Fruit fly (Drosophila melanogaster) whole organism, embryonic: ENCODE data around the gene Cpr73D.
A peak's percentile ranks its signal among the peaks of the same experiment; 100 is the strongest.

ENCODE experiments used
- Aef1 ChIP-seq: fragments of 200-800 bp; sonication (Bioruptor generic); IDR thresholded peaks from 3 replicates; pipeline ENCODE4 v1.3.6; 2022; ENCODE audit warnings: missing biosample characterization, missing genetic modification characterization
- C15 ChIP-seq: fragments of 200-800 bp; sonication (Bioruptor generic); IDR thresholded peaks from 3 replicates; pipeline ENCODE4 v1.3.6; 2022; ENCODE audit warnings: missing biosample characterization, missing genetic modification characterization
- CG11504 ChIP-seq: fragments of 200-800 bp; sonication (Bioruptor generic); optimal IDR thresholded peaks from 3 replicates; lab custom pipeline; 2019; ENCODE audit warnings: missing biosample characterization, mild to moderate bottlenecking, missing genetic modification characterization, moderate library complexity
- CG12391 ChIP-seq: fragments of 200-800 bp; sonication (Bioruptor generic); optimal IDR thresholded peaks from 3 replicates; lab custom pipeline; 2018; ENCODE audit warnings: missing biosample characterization, mild to moderate bottlenecking, missing genetic modification characterization, moderate library complexity
- CG12769 ChIP-seq: fragments of 200-800 bp; sonication (Bioruptor generic); optimal IDR thresholded peaks from 2 replicates; lab custom pipeline; 2019; ENCODE audit warnings: missing biosample characterization, mild to moderate bottlenecking, missing genetic modification characterization, moderate library complexity
- CG13296 ChIP-seq: fragments of 200-800 bp; sonication (Bioruptor generic); optimal IDR thresholded peaks from 3 replicates; lab custom pipeline; 2018; ENCODE audit warnings: missing biosample characterization, mild to moderate bottlenecking, missing genetic modification characterization
- CG14050 ChIP-seq: fragments of 200-800 bp; sonication (Bioruptor generic); IDR thresholded peaks from 3 replicates; pipeline ENCODE4 v1.3.6; 2022; ENCODE audit warnings: missing biosample characterization, missing genetic modification characterization
- CG15011 ChIP-seq: fragments of 200-800 bp; sonication (Bioruptor generic); optimal IDR thresholded peaks from 3 replicates; lab custom pipeline; 2018; ENCODE audit warnings: missing biosample characterization, mild to moderate bottlenecking, missing genetic modification characterization
- CG15269 ChIP-seq: fragments of 200-800 bp; sonication (Bioruptor generic); optimal IDR thresholded peaks from 2 replicates; lab custom pipeline; 2018; ENCODE audit warnings: missing biosample characterization, mild to moderate bottlenecking, missing genetic modification characterization, moderate library complexity
- CG15479 ChIP-seq: fragments of 200-800 bp; sonication (Bioruptor generic); optimal IDR thresholded peaks from 3 replicates; lab custom pipeline; 2019; ENCODE audit warnings: missing biosample characterization, mild to moderate bottlenecking, missing genetic modification characterization, moderate library complexity
- CG16815 ChIP-seq: fragments of 200-800 bp; sonication (Bioruptor generic); optimal IDR thresholded peaks from 3 replicates; lab custom pipeline; 2017; ENCODE audit warnings: missing biosample characterization, mild to moderate bottlenecking, missing genetic modification characterization
- CG17912 ChIP-seq: fragments of 200-800 bp; sonication (Bioruptor generic); optimal IDR thresholded peaks from 2 replicates; lab custom pipeline; 2018; ENCODE audit warnings: missing biosample characterization, mild to moderate bottlenecking, missing genetic modification characterization
- CG2202 ChIP-seq: fragments of 200-800 bp; sonication (Bioruptor generic); optimal IDR thresholded peaks from 2 replicates; lab custom pipeline; 2018; ENCODE audit warnings: missing biosample characterization, mild to moderate bottlenecking, missing genetic modification characterization
- CG3065 ChIP-seq: fragments of 200-800 bp; sonication (Bioruptor generic); optimal IDR thresholded peaks from 2 replicates; lab custom pipeline; 2016; ENCODE audit warnings: missing biosample characterization, missing genetic modification characterization
- CG3726 ChIP-seq: fragments of 200-800 bp; sonication (Bioruptor generic); IDR thresholded peaks from 3 replicates; pipeline ENCODE4, ENCODE4 v1.3.6; 2022; ENCODE audit warnings: missing biosample characterization, missing genetic modification characterization
- CG4424 ChIP-seq: fragments of 200-800 bp; sonication (Bioruptor generic); optimal IDR thresholded peaks from 3 replicates; lab custom pipeline; 2016; ENCODE audit warnings: missing biosample characterization, missing genetic modification characterization
- CG8478 ChIP-seq: fragments of >200 bp; optimal IDR thresholded peaks from 2 replicates; lab custom pipeline; 2018
- CG9876 ChIP-seq: fragments of 200-800 bp; sonication (Bioruptor generic); optimal IDR thresholded peaks from 2 replicates; lab custom pipeline; 2016; ENCODE audit warnings: missing biosample characterization, missing genetic modification characterization
- CHES-1-like ChIP-seq: fragments of 200-800 bp; sonication (Bioruptor generic); optimal IDR thresholded peaks from 2 replicates; lab custom pipeline; 2016; ENCODE audit warnings: missing biosample characterization, missing genetic modification characterization
- CoRest ChIP-seq: fragments of 200-800 bp; sonication (Bioruptor generic); optimal IDR thresholded peaks from 3 replicates; lab custom pipeline; 2018; ENCODE audit warnings: missing biosample characterization, mild to moderate bottlenecking, missing genetic modification characterization, moderate library complexity
- Dbx ChIP-seq: fragments of 200-800 bp; sonication (Bioruptor generic); IDR thresholded peaks from 3 replicates; pipeline ENCODE4 v1.3.6; 2022; ENCODE audit warnings: missing biosample characterization, missing genetic modification characterization
- Deaf1 ChIP-seq: fragments of 200-800 bp; optimal IDR thresholded peaks from 3 replicates; lab custom pipeline; 2019; ENCODE audit warnings: missing biosample characterization, mild to moderate bottlenecking, missing genetic modification characterization, moderate library complexity
- Dek ChIP-seq: fragments of 200-800 bp; sonication (Bioruptor generic); optimal IDR thresholded peaks from 3 replicates; lab custom pipeline; 2019; ENCODE audit warnings: missing biosample characterization, mild to moderate bottlenecking, missing genetic modification characterization, moderate library complexity
- Dip2 ChIP-seq: fragments of 200-800 bp; sonication (Bioruptor generic); IDR thresholded peaks from 2 replicates; pipeline ENCODE4 v1.3.6; 2022; ENCODE audit warnings: missing biosample characterization, missing genetic modification characterization
- Gsc ChIP-seq: fragments of 200-800 bp; sonication (Bioruptor generic); IDR thresholded peaks from 2 replicates; pipeline ENCODE4 v1.3.6; 2022; ENCODE audit warnings: missing biosample characterization, missing genetic modification characterization
- Hsf ChIP-seq: fragments of 200-800 bp; sonication (Bioruptor generic); optimal IDR thresholded peaks from 3 replicates; lab custom pipeline; 2016; ENCODE audit warnings: missing biosample characterization, missing genetic modification characterization
- Max ChIP-seq: fragments of 200-800 bp; sonication (Bioruptor generic); optimal IDR thresholded peaks from 2 replicates; lab custom pipeline; 2016; ENCODE audit warnings: missing biosample characterization, mild to moderate bottlenecking, missing genetic modification characterization
- Mes4 ChIP-seq: fragments of 200-800 bp; sonication (Bioruptor generic); optimal IDR thresholded peaks from 2 replicates; lab custom pipeline; 2016; ENCODE audit warnings: missing biosample characterization, missing genetic modification characterization
- NC2β ChIP-seq: fragments of 200-800 bp; sonication (Bioruptor generic); optimal IDR thresholded peaks from 2 replicates; lab custom pipeline; 2016; ENCODE audit warnings: missing biosample characterization, missing genetic modification characterization
- NFAT ChIP-seq: fragments of 200-800 bp; sonication (Bioruptor generic); IDR thresholded peaks from 2 replicates; pipeline ENCODE4 v1.3.6; 2022; ENCODE audit warnings: missing biosample characterization, missing genetic modification characterization
- PHDP ChIP-seq: fragments of 200-800 bp; sonication (Bioruptor generic); optimal IDR thresholded peaks from 3 replicates; lab custom pipeline; 2018; ENCODE audit warnings: missing biosample characterization, mild to moderate bottlenecking, missing genetic modification characterization, moderate library complexity
- Rx ChIP-seq: fragments of 200-800 bp; sonication (Bioruptor generic); IDR thresholded peaks from 2 replicates; pipeline ENCODE4 v1.3.6; 2022; ENCODE audit warnings: missing biosample characterization, missing genetic modification characterization
- YL-1 ChIP-seq: fragments of 200-800 bp; sonication (Bioruptor generic); optimal IDR thresholded peaks from 3 replicates; lab custom pipeline; 2017; ENCODE audit warnings: missing biosample characterization, mild to moderate bottlenecking, missing genetic modification characterization
- az2 ChIP-seq: fragments of 200-800 bp; sonication (Bioruptor generic); optimal IDR thresholded peaks from 3 replicates; lab custom pipeline; 2016; ENCODE audit warnings: missing biosample characterization, missing genetic modification characterization
- cato ChIP-seq: fragments of 200-800 bp; sonication (Bioruptor generic); optimal IDR thresholded peaks from 2 replicates; lab custom pipeline; 2016; ENCODE audit warnings: missing biosample characterization, missing genetic modification characterization, borderline replicate concordance
- cwo ChIP-seq: fragments of 200-800 bp; sonication (Bioruptor generic); optimal IDR thresholded peaks from 3 replicates; lab custom pipeline; 2017; ENCODE audit warnings: missing biosample characterization, missing genetic modification characterization, mild to moderate bottlenecking, moderate library complexity, missing genetic modification reagents
- dm ChIP-seq: fragments of 200-800 bp; sonication (Bioruptor generic); optimal IDR thresholded peaks from 3 replicates; lab custom pipeline; 2016; ENCODE audit warnings: missing biosample characterization, missing genetic modification characterization
- exex ChIP-seq: fragments of 200-800 bp; sonication (Bioruptor generic); optimal IDR thresholded peaks from 4 replicates; lab custom pipeline; 2018; ENCODE audit warnings: missing biosample characterization, mild to moderate bottlenecking, missing genetic modification characterization, moderate library complexity
- fd102C ChIP-seq: fragments of 200-800 bp; sonication (Bioruptor generic); optimal IDR thresholded peaks from 2 replicates; lab custom pipeline; 2018; ENCODE audit warnings: missing biosample characterization, mild to moderate bottlenecking, missing genetic modification characterization, moderate library complexity
- ftz-f1 ChIP-seq: fragments of 200-800 bp; sonication (Bioruptor generic); optimal IDR thresholded peaks from 2 replicates; lab custom pipeline; 2016; ENCODE audit warnings: missing biosample characterization, missing genetic modification characterization
- gce ChIP-seq: fragments of 200-800 bp; sonication (Bioruptor generic); IDR thresholded peaks from 3 replicates; pipeline ENCODE4 v1.3.6; 2022; ENCODE audit warnings: missing biosample characterization, missing genetic modification characterization
- gfzf ChIP-seq: fragments of 200-800 bp; sonication (Bioruptor generic); optimal IDR thresholded peaks from 2 replicates; lab custom pipeline; 2016; ENCODE audit warnings: missing biosample characterization, mild to moderate bottlenecking, missing genetic modification characterization, moderate library complexity
- gro ChIP-seq: fragments of 200-800 bp; sonication (Bioruptor generic); optimal IDR thresholded peaks from 2 replicates; lab custom pipeline; 2016; ENCODE audit warnings: missing biosample characterization, missing genetic modification characterization
- jing ChIP-seq: fragments of 200-800 bp; sonication (Bioruptor generic); optimal IDR thresholded peaks from 2 replicates; lab custom pipeline; 2018; ENCODE audit warnings: missing biosample characterization, mild to moderate bottlenecking, missing genetic modification characterization
- kay ChIP-seq: fragments of 200-800 bp; sonication (Bioruptor generic); optimal IDR thresholded peaks from 2 replicates; lab custom pipeline; 2016; ENCODE audit warnings: missing biosample characterization, missing genetic modification characterization
- lilli ChIP-seq: fragments of 200-800 bp; sonication (Bioruptor generic); optimal IDR thresholded peaks from 3 replicates; lab custom pipeline; 2016; ENCODE audit warnings: missing biosample characterization, missing genetic modification characterization
- lmd ChIP-seq: fragments of 200-800 bp; sonication (Bioruptor generic); IDR thresholded peaks from 2 replicates; pipeline ENCODE4 v1.3.6; 2022; ENCODE audit warnings: missing biosample characterization, missing genetic modification characterization
- nerfin-2 ChIP-seq: fragments of 200-800 bp; sonication (Bioruptor generic); IDR thresholded peaks from 2 replicates; pipeline ENCODE4 v1.3.6; 2022; ENCODE audit warnings: missing biosample characterization, missing genetic modification characterization; ENCODE audit not compliant: partially characterized antibody
- pzg ChIP-seq: fragments of 200-800 bp; sonication (Bioruptor generic); optimal IDR thresholded peaks from 3 replicates; lab custom pipeline; 2018; ENCODE audit warnings: missing biosample characterization, mild to moderate bottlenecking, missing genetic modification characterization, moderate library complexity
- sens-2 ChIP-seq: fragments of 200-800 bp; sonication (Bioruptor generic); IDR thresholded peaks from 2 replicates; pipeline ENCODE4 v1.3.6; 2022; ENCODE audit warnings: missing biosample characterization, missing genetic modification characterization
- ssp ChIP-seq: fragments of 200-800 bp; sonication (Bioruptor generic); IDR thresholded peaks from 2 replicates; pipeline ENCODE4 v1.3.6; 2022; ENCODE audit warnings: missing biosample characterization, missing genetic modification characterization
- stc ChIP-seq: fragments of 200-800 bp; sonication (Bioruptor generic); IDR thresholded peaks from 2 replicates; pipeline ENCODE4 v1.3.6; 2022; ENCODE audit warnings: missing biosample characterization, missing genetic modification characterization
- vfl ChIP-seq: fragments of 200-800 bp; sonication (Bioruptor generic); optimal IDR thresholded peaks from 2 replicates; lab custom pipeline; 2016; ENCODE audit warnings: missing biosample characterization, missing genetic modification characterization

The Cpr73D gene

dm6 chr3L:16974645-16975151, 17.2 kb upstream of the Cpr73D start (continued):
- TF ChIP-seq CG2202 (tag; lab: Kevin White, UChicago) (no peak), cato (no peak), Rx (GFP tag; lab: Robert Waterston, UW) (no peak), CG15269 (tag; lab: Kevin White, UChicago) (peak; percentile 9), lilli (no peak), jing (GFP tag; lab: Kevin White, UChicago) (no peak), NC2β (GFP tag; lab: Kevin White, UChicago) (no peak), vfl (no peak), CG15011 (GFP tag; lab: Kevin White, UChicago) (no peak), ftz-f1 (GFP tag; lab: Kevin White, UChicago) (no peak), ssp (no peak), lmd (GFP tag; lab: Robert Waterston, UW) (no peak), CG4424 (no peak), Deaf1 (tag; lab: Kevin White, UChicago) (peak; percentile 7), Dip2 (GFP tag; lab: Robert Waterston, UW) (no peak), nerfin-2 (no peak), exex (tag; lab: Kevin White, UChicago) (peak; percentile 1), CHES-1-like (GFP tag; lab: Kevin White, UChicago) (no peak), fd102C (GFP tag; lab: Kevin White, UChicago) (no peak), sens-2 (GFP tag; lab: Robert Waterston, UW) (no peak), gce (GFP tag; lab: Robert Waterston, UW) (no peak), Dek (tag; lab: Kevin White, UChicago) (no peak), Hsf (GFP tag; lab: Kevin White, UChicago) (no peak), CG3065 (no peak), CG13296 (GFP tag; lab: Kevin White, UChicago) (peak; percentile 57), CG17912 (GFP tag; lab: Kevin White, UChicago) (no peak), kay (GFP tag; lab: Kevin White, UChicago) (no peak), C15 (GFP tag; lab: Robert Waterston, UW) (no peak), Max (GFP tag; lab: Kevin White, UChicago) (no peak), YL-1 (GFP tag; lab: Kevin White, UChicago) (no peak), Aef1 (no peak), pzg (no peak), CG16815 (GFP tag; lab: Kevin White, UChicago) (no peak), CG11504 (tag; lab: Kevin White, UChicago) (peak; percentile 22), CG3726 (GFP tag; lab: Robert Waterston, UW) (no peak), Mes4 (GFP tag; lab: Kevin White, UChicago) (no peak), Gsc (GFP tag; lab: Robert Waterston, UW) (no peak), gfzf (no peak), gro (GFP tag; lab: Kevin White, UChicago) (no peak), PHDP (no peak), NFAT (no peak), CG9876 (GFP tag; lab: Kevin White, UChicago) (no peak), Dbx (no peak), cwo (GFP tag; lab: Kevin White, UChicago) (no peak), CG12391 (tag; lab: Kevin White, UChicago) (no peak), CG15479 (no peak), CG12769 (tag; lab: Kevin White, UChicago) (no peak), dm (GFP tag; lab: Kevin White, UChicago) (no peak), CoRest (no peak), CG8478 (lab: Kevin White, UChicago) (no peak), stc (GFP tag; lab: Robert Waterston, UW) (no peak), az2 (GFP tag; lab: Kevin White, UChicago) (no peak), CG14050 (GFP tag; lab: Robert Waterston, UW) (no peak)
